Worm (Caenorhabditis elegans) whole organism, L1 larva: ENCODE results near the gene pie-1.
"Not testable (repeated sequence)": the region's sequence is repeated elsewhere in the genome, so short reads cannot be mapped to it uniquely, and the experiment has no call there.

Experiments used
- nhr-76 ChIP-seq: sonication (generic microtip); optimal IDR thresholded peaks from 2 replicates; lab custom pipeline; 2017; ENCODE audit warnings: missing biosample characterization, missing genetic modification characterization
- sox-4 ChIP-seq: sonication (generic microtip); optimal IDR thresholded peaks from 2 replicates; lab custom pipeline; 2016; ENCODE audit warnings: missing genetic modification characterization, missing compliant biosample characterization
- unc-130 ChIP-seq: fragments of 150-350 bp; optimal IDR thresholded peaks from 2 replicates; lab custom pipeline; 2017; ENCODE audit warnings: missing biosample characterization, missing genetic modification characterization, inconsistent platforms

ce11 chrIII:12447563-12447962 lies 20.9 kb downstream of the pie-1 start:
- not testable (repeated sequence) for TF ChIP-seq sox-4, unc-130, nhr-76 (tag; lab: Kevin White, UChicago)
